Worm (Caenorhabditis elegans) whole organism, early embryonic: ENCODE results near the gene nhr-269.

Source experiments
- B0310.2 ChIP-seq: sonication (generic microtip); optimal IDR thresholded peaks from 2 replicates; lab custom pipeline; 2016; ENCODE audit warnings: mild to moderate bottlenecking, missing genetic modification characterization, missing compliant biosample characterization
- F13C5.2 ChIP-seq: sonication (generic microtip); optimal IDR thresholded peaks from 2 replicates; lab custom pipeline; 2017; ENCODE audit warnings: mild to moderate bottlenecking, missing genetic modification characterization, inconsistent platforms, missing compliant biosample characterization
- aly-1 ChIP-seq: sonication (generic microtip); optimal IDR thresholded peaks from 2 replicates; lab custom pipeline; 2016; ENCODE audit warnings: missing genetic modification characterization, missing compliant biosample characterization
- ama-1 ChIP-seq: fragments of 150-350 bp; optimal IDR thresholded peaks from 2 replicates; lab custom pipeline; 2014
- hmg-4 ChIP-seq: fragments of 200-800 bp; sonication (Bioruptor generic); optimal IDR thresholded peaks from 2 replicates; lab custom pipeline; 2018; ENCODE audit warnings: mild to moderate bottlenecking, missing genetic modification characterization, missing compliant biosample characterization
- hnd-1 ChIP-seq: sonication (generic microtip); optimal IDR thresholded peaks from 2 replicates; lab custom pipeline; 2016; ENCODE audit warnings: missing genetic modification characterization, missing compliant biosample characterization
- pes-1 ChIP-seq: fragments of 200-800 bp; sonication (Bioruptor generic); IDR thresholded peaks from 2 replicates; pipeline ENCODE4 v1.3.6; 2022; ENCODE audit warnings: missing genetic modification reagents, missing genetic modification characterization, missing compliant biosample characterization
- scrt-1 ChIP-seq: fragments of 200-800 bp; sonication (Bioruptor generic); IDR thresholded peaks from 2 replicates; pipeline ENCODE4 v1.3.6; 2022; ENCODE audit warnings: missing genetic modification characterization, missing compliant biosample characterization

DNA sequence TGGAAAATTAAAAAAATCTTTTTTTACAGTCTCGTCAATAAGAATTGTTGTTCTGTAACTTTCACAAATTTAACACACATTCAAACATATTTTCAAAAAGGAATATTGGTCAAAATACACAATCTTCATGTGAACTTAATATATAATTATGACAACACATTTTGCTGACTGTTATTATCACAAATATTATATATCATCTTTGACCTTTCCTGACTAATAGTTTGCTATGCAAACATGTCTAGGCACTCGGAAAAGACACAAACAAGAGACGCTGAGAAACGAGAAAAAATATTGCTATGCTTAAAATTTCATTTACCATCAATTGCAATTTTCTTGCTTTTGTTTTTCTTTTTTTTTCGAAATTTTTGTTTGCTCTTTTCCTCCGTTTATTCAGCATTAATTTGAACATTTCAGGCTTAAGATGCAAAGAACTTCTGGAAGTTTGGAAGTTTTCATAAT is 32.3 kb upstream of the nhr-269 start, which contains the start of gene fbxa-135:
- TF ChIP-seq scrt-1 (GFP tag; lab: Robert Waterston, UW): no peak
- TF ChIP-seq hnd-1 (tag; lab: Kevin White, UChicago): no peak
- no peak for TF ChIP-seq pes-1 (GFP tag; lab: Robert Waterston, UW)
- TF ChIP-seq ama-1 (lab: Kevin White, UChicago): no peak
- no peak for TF ChIP-seq aly-1
- TF ChIP-seq F13C5.2: no peak
- TF ChIP-seq B0310.2 (tag; lab: Kevin White, UChicago): no peak
- no peak for TF ChIP-seq hmg-4 (GFP tag; lab: Kevin White, UChicago)
